Worm (Caenorhabditis elegans) whole organism, mixed stage, embryonic: ENCODE measurements around the gene ZK792.1.

Experiments
- M03D4.4 ChIP-seq: sonication (generic microtip); optimal IDR thresholded peaks from 2 replicates; lab custom pipeline; 2017; ENCODE audit warnings: mild to moderate bottlenecking, missing genetic modification characterization, missing compliant biosample characterization
- bed-3 ChIP-seq: fragments of 200-800 bp; sonication (Bioruptor generic); optimal IDR thresholded peaks from 3 replicates; lab custom pipeline; 2018; ENCODE audit warnings: mild to moderate bottlenecking, missing genetic modification characterization, moderate library complexity, missing compliant biosample characterization
- blmp-1 ChIP-seq: fragments of 150-350 bp; optimal IDR thresholded peaks from 2 replicates; lab custom pipeline; 2014; ENCODE audit warnings: missing biosample characterization, missing genetic modification characterization
- ceh-39 ChIP-seq: fragments of 150-350 bp; optimal IDR thresholded peaks from 2 replicates; lab custom pipeline; 2014; ENCODE audit warnings: missing biosample characterization, missing genetic modification characterization
- ceh-83 ChIP-seq: fragments of 200-800 bp; sonication (Bioruptor generic); optimal IDR thresholded peaks from 2 replicates; lab custom pipeline; 2018; ENCODE audit warnings: mild to moderate bottlenecking, missing genetic modification characterization, missing compliant biosample characterization
- ces-1 ChIP-seq: fragments of 150-350 bp; optimal IDR thresholded peaks from 2 replicates; lab custom pipeline; 2014; ENCODE audit warnings: missing biosample characterization, missing genetic modification reagents, missing genetic modification characterization
- drap-1 ChIP-seq: fragments of 200-800 bp; sonication (Bioruptor generic); optimal IDR thresholded peaks from 3 replicates; lab custom pipeline; 2018; ENCODE audit warnings: mild to moderate bottlenecking, missing genetic modification characterization, missing compliant biosample characterization
- elt-1 ChIP-seq: sonication (generic microtip); optimal IDR thresholded peaks from 2 replicates; lab custom pipeline; 2017; ENCODE audit warnings: missing genetic modification characterization, mild to moderate bottlenecking, missing compliant biosample characterization, antibody characterized with exemption, moderate library complexity, borderline replicate concordance; ENCODE audit not compliant: insufficient read depth
- elt-3 ChIP-seq: fragments of 150-350 bp; optimal IDR thresholded peaks from 2 replicates; lab custom pipeline; 2014; ENCODE audit warnings: missing biosample characterization, missing genetic modification characterization
- flh-1 ChIP-seq: fragments of 200-800 bp; sonication (Bioruptor generic); optimal IDR thresholded peaks from 2 replicates; lab custom pipeline; 2018; ENCODE audit warnings: mild to moderate bottlenecking, missing genetic modification characterization, moderate library complexity, missing compliant biosample characterization
- ham-2 ChIP-seq: fragments of 200-800 bp; sonication (Bioruptor generic); optimal IDR thresholded peaks from 2 replicates; lab custom pipeline; 2018; ENCODE audit warnings: mild to moderate bottlenecking, missing genetic modification characterization, missing compliant biosample characterization
- hlh-1 ChIP-seq: fragments of 150-350 bp; optimal IDR thresholded peaks from 2 replicates; lab custom pipeline; 2014; ENCODE audit warnings: missing biosample characterization, missing genetic modification reagents, missing genetic modification characterization
- lin-32 ChIP-seq: fragments of 200-800 bp; sonication (Bioruptor generic); optimal IDR thresholded peaks from 2 replicates; lab custom pipeline; 2018; ENCODE audit warnings: mild to moderate bottlenecking, missing genetic modification characterization, missing compliant biosample characterization
- mab-5 ChIP-seq: fragments of 150-350 bp; optimal IDR thresholded peaks from 2 replicates; lab custom pipeline; 2014; ENCODE audit warnings: missing biosample characterization, missing genetic modification characterization
- mls-2 ChIP-seq: sonication (generic microtip); optimal IDR thresholded peaks from 2 replicates; lab custom pipeline; 2016; ENCODE audit warnings: mild to moderate bottlenecking, missing genetic modification characterization, moderate library complexity, missing compliant biosample characterization
- nhr-12 ChIP-seq: fragments of 150-350 bp; optimal IDR thresholded peaks from 2 replicates; lab custom pipeline; 2014; ENCODE audit warnings: missing biosample characterization, missing genetic modification characterization
- nhr-237 ChIP-seq: fragments of 150-350 bp; optimal IDR thresholded peaks from 2 replicates; lab custom pipeline; 2014; ENCODE audit warnings: missing biosample characterization, missing genetic modification characterization
- nhr-28 ChIP-seq: fragments of 150-350 bp; optimal IDR thresholded peaks from 2 replicates; lab custom pipeline; 2014; ENCODE audit warnings: missing biosample characterization, missing genetic modification characterization
- nhr-76 ChIP-seq: sonication (generic microtip); optimal IDR thresholded peaks from 2 replicates; lab custom pipeline; 2017; ENCODE audit warnings: missing biosample characterization, missing genetic modification characterization
- pha-4 ChIP-seq: fragments of 150-350 bp; optimal IDR thresholded peaks from 2 replicates; lab custom pipeline; 2018; ENCODE audit warnings: missing biosample characterization, missing genetic modification reagents, missing genetic modification characterization
- sem-2 ChIP-seq: fragments of 200-800 bp; sonication (Bioruptor generic); optimal IDR thresholded peaks from 2 replicates; lab custom pipeline; 2018; ENCODE audit warnings: mild to moderate bottlenecking, missing genetic modification characterization, missing compliant biosample characterization
- snpc-4 ChIP-seq: fragments of 150-350 bp; optimal IDR thresholded peaks from 2 replicates; lab custom pipeline; 2014; ENCODE audit warnings: missing biosample characterization, missing genetic modification characterization
- sptf-1 ChIP-seq: sonication (generic microtip); optimal IDR thresholded peaks from 2 replicates; lab custom pipeline; 2017; ENCODE audit warnings: mild to moderate bottlenecking, missing genetic modification characterization, moderate library complexity, missing compliant biosample characterization
- tbx-8 ChIP-seq: fragments of 200-800 bp; sonication (Bioruptor generic); optimal IDR thresholded peaks from 2 replicates; lab custom pipeline; 2018; ENCODE audit warnings: mild to moderate bottlenecking, missing genetic modification characterization, moderate library complexity, missing compliant biosample characterization
- unc-120 ChIP-seq: sonication (generic microtip); optimal IDR thresholded peaks from 2 replicates; lab custom pipeline; 2017; ENCODE audit warnings: missing genetic modification characterization, missing compliant biosample characterization; ENCODE audit not compliant: poor library complexity, severe bottlenecking
- unc-39 ChIP-seq: fragments of 150-350 bp; optimal IDR thresholded peaks from 2 replicates; lab custom pipeline; 2014; ENCODE audit warnings: missing biosample characterization, missing genetic modification characterization
- unc-62 ChIP-seq: fragments of 150-350 bp; optimal IDR thresholded peaks from 2 replicates; lab custom pipeline; 2014; ENCODE audit warnings: missing biosample characterization, missing genetic modification reagents, missing genetic modification characterization
- zip-8 ChIP-seq: fragments of 150-350 bp; optimal IDR thresholded peaks from 2 replicates; lab custom pipeline; 2014; ENCODE audit warnings: missing biosample characterization, missing genetic modification characterization

ZK792.1 gene

ce11 chrIV:11668001-11668400, 8.4 kb downstream of the ZK792.1 start, which contains the start of gene atg-4.2:
Gene atg-4.2, plus strand, starts transcription at chrIV:11668024.
- TF ChIP-seq flh-1 (no peak), sptf-1 (no peak), M03D4.4 (tag; lab: Kevin White, UChicago) (no peak), snpc-4 (tag; lab: Kevin White, UChicago) (no peak), elt-1 (tag; lab: Kevin White, UChicago) (no peak), pha-4 (tag; lab: Kevin White, UChicago) (no peak), sem-2 (no peak), hlh-1 (tag; lab: Kevin White, UChicago) (no peak), mab-5 (tag; lab: Kevin White, UChicago) (no peak), nhr-12 (tag; lab: Kevin White, UChicago) (no peak), unc-39 (tag; lab: Kevin White, UChicago) (no peak), elt-3 (tag; lab: Kevin White, UChicago) (no peak), unc-120 (tag; lab: Kevin White, UChicago) (no peak), nhr-237 (tag; lab: Kevin White, UChicago) (no peak), lin-32 (GFP tag; lab: Kevin White, UChicago) (no peak), ces-1 (GFP tag; lab: Kevin White, UChicago) (no peak), drap-1 (GFP tag; lab: Kevin White, UChicago) (no peak), tbx-8 (GFP tag; lab: Kevin White, UChicago) (no peak), ceh-83 (GFP tag; lab: Kevin White, UChicago) (no peak)

- TF ChIP-seq elt-1 (tag; lab: Kevin White, UChicago) = no peak
- no peak for TF ChIP-seq zip-8 (tag; lab: Kevin White, UChicago)
Measured at ce11 chrIV:11673543-11673942, 13.9 kb downstream of the ZK792.1 start, which contains the start of gene inx-8. Gene inx-8, plus strand, starts transcription at chrIV:11673843.

ce11 chrIV:11676054-11676453, 16.4 kb downstream of the ZK792.1 start, which contains the start of gene inx-9:
Gene inx-9, plus strand, starts transcription at chrIV:11676354.
- TF ChIP-seq unc-62 (GFP tag; lab: Kevin White, UChicago) (no peak), lin-32 (GFP tag; lab: Kevin White, UChicago) (no peak)

DNA sequence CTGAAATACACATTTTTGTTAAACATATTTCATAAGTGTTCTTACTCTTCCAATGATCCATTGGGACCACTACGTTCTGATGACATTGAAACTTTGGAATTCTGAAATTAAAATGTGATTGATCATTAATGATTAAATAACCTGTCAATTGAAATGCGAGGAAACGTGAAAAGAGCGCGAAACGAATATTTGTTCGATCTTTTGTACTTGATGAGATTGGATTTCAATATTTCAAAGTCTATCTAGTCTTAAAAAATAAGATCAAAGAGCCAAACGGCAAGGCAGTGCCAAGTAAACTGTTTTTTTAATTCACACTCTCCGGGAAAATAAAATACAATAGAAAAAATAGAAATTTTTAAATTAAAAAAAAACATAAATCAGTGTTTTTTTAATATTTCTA, 22.3 kb downstream of the ZK792.1 start, which contains the start of gene ZK792.4:
Gene ZK792.4 (minus strand): TSS at position 101 of the 400 bp plus-strand sequence.
- TF ChIP-seq ham-2 (GFP tag; lab: Kevin White, UChicago) (no peak), M03D4.4 (tag; lab: Kevin White, UChicago) (no peak), pha-4 (tag; lab: Kevin White, UChicago) (no peak), blmp-1 (no peak), drap-1 (GFP tag; lab: Kevin White, UChicago) (no peak), lin-32 (GFP tag; lab: Kevin White, UChicago) (no peak), sptf-1 (no peak), mls-2 (tag; lab: Kevin White, UChicago) (no peak), nhr-76 (no peak), elt-3 (tag; lab: Kevin White, UChicago) (no peak), ceh-83 (GFP tag; lab: Kevin White, UChicago) (no peak), bed-3 (GFP tag; lab: Kevin White, UChicago) (no peak), ceh-39 (tag; lab: Kevin White, UChicago) (no peak), zip-8 (tag; lab: Kevin White, UChicago) (no peak)

DNA sequence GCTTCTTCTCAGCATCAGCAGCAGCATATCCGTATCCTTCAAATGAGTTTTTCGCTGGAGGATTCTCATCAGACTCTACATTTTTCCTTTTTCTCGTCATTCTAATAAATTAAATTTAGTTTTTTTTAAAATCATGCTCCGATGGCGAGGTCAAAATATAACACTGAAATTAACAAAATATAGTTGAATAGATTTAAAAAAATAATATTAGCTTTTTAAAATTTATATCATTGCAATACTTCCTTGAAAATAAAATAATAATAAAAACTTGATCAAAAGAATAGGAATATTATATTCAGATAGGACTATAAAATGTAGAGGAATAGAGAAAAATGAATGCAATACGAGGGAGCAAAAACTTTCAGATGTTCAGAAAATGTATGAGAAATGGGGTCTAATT, 28.4 kb downstream of the ZK792.1 start, which contains the start of gene ZK792.5:
Gene ZK792.5 (minus strand): TSS at position 101 of the 400 bp plus-strand sequence.
- TF ChIP-seq lin-32 (GFP tag; lab: Kevin White, UChicago) = no peak
- TF ChIP-seq bed-3 (GFP tag; lab: Kevin White, UChicago) = peak; percentile 2

DNA sequence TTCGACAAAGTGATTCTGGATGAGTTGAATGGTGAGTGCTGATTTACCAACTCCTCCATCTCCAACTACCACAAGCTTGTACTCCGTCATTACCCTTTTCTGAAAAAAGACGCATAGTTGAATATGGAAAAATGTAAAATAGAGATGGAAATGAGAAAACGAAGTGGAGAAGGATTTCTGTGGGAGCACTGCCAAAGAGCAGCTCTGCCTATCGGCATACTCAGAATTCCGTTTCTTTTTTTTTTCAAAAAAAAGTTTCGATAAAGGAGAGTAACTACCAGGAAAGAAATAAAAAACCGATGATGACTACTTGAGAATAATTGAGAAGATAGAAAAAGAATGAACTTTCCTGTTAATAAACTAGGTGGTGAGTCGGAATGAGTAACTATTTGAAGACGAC, 31.3 kb downstream of the ZK792.1 start, which contains the start of gene let-60:
Gene let-60 (minus strand): TSS at position 101 of the 400 bp plus-strand sequence.
- TF ChIP-seq elt-1 (tag; lab: Kevin White, UChicago) (no peak), ham-2 (GFP tag; lab: Kevin White, UChicago) (no peak), unc-39 (tag; lab: Kevin White, UChicago) (no peak), nhr-28 (tag; lab: Kevin White, UChicago) (no peak), unc-62 (GFP tag; lab: Kevin White, UChicago) (no peak), flh-1 (no peak), tbx-8 (GFP tag; lab: Kevin White, UChicago) (no peak), lin-32 (GFP tag; lab: Kevin White, UChicago) (no peak)
